Worm (Caenorhabditis elegans): ENCODE results near the gene npax-3.
A peak's percentile ranks its signal among the peaks of the same experiment; 100 is the strongest.

npax-3 gene

ce11 chrIV:10778582-10778981 is 49.4 kb downstream of the npax-3 start:
- no peak for TF ChIP-seq snpc-4 (GFP tag; optimal IDR thresholded peaks at IDR 0.05)
- no peak for TF ChIP-seq snpc-4 (tag; optimal IDR thresholded peaks at IDR 0.05)
- TF ChIP-seq ZK185.1 (tag; optimal IDR thresholded peaks at IDR 0.05; ENCODE audit: poor library complexity, severe bottlenecking): peak; percentile 6
- TF ChIP-seq nhr-120 (GFP tag; IDR thresholded peaks at IDR 0.05): no peak
- no peak for TF ChIP-seq him-1 (tag; optimal IDR thresholded peaks at IDR 0.05)
- TF ChIP-seq nfyb-1 (GFP tag; IDR thresholded peaks at IDR 0.05): peak; percentile 21; the same call in 1 of the 2 replicates
- TF ChIP-seq ztf-26 (tag; optimal IDR thresholded peaks at IDR 0.05): peak; percentile 11
- no peak for TF ChIP-seq K12H6.12 (tag; optimal IDR thresholded peaks at IDR 0.05)

ce11 chrIV:10777600-10777999 is 50.3 kb downstream of the npax-3 start:
- TF ChIP-seq snpc-1.1 (tag; optimal IDR thresholded peaks at IDR 0.05; ENCODE audit: insufficient read depth): no peak
- TF ChIP-seq F52B5.7 (tag; optimal IDR thresholded peaks at IDR 0.05): no peak
- TF ChIP-seq aptf-2 (GFP tag; conservative IDR thresholded peaks at IDR 0.05): no peak
- no peak for TF ChIP-seq dpl-1 (GFP tag; optimal IDR thresholded peaks at IDR 0.05)
- no peak for TF ChIP-seq bed-1 (GFP tag; IDR thresholded peaks at IDR 0.05)
- TF ChIP-seq him-1 (tag; optimal IDR thresholded peaks at IDR 0.05): no peak
- no peak for TF ChIP-seq T26A5.8 (tag; optimal IDR thresholded peaks at IDR 0.05)
- no peak for TF ChIP-seq xnd-1 (tag; optimal IDR thresholded peaks at IDR 0.05)
- TF ChIP-seq lir-1 (GFP tag; conservative IDR thresholded peaks at IDR 0.05): no peak
- no peak for TF ChIP-seq F57C9.4 (tag; optimal IDR thresholded peaks at IDR 0.05)
- TF ChIP-seq nhr-27 (tag; optimal IDR thresholded peaks at IDR 0.05): no peak
- TF ChIP-seq snpc-4 (GFP tag; optimal IDR thresholded peaks at IDR 0.05): no peak
- TF ChIP-seq snpc-4 (tag; optimal IDR thresholded peaks at IDR 0.05): no peak
- TF ChIP-seq ztf-6 (GFP tag; IDR thresholded peaks at IDR 0.05): no peak
- TF ChIP-seq attf-5 (GFP tag; optimal IDR thresholded peaks at IDR 0.05): no peak
- TF ChIP-seq attf-3 (GFP tag; conservative IDR thresholded peaks at IDR 0.05): no peak
- no peak for TF ChIP-seq ets-4 (GFP tag; optimal IDR thresholded peaks at IDR 0.05)
- no peak for TF ChIP-seq cebp-1 (GFP tag; IDR thresholded peaks at IDR 0.05)
- TF ChIP-seq cebp-1 (tag; optimal IDR thresholded peaks at IDR 0.05): no peak
- TF ChIP-seq ztf-22 (GFP tag; optimal IDR thresholded peaks at IDR 0.05): no peak
- no peak for TF ChIP-seq hrde-1 (tag; optimal IDR thresholded peaks at IDR 0.05; ENCODE audit: borderline replicate concordance)
- no peak for TF ChIP-seq somi-1 (GFP tag; optimal IDR thresholded peaks at IDR 0.05)

ce11 chrIV:10777076-10777475 is 50.9 kb downstream of the npax-3 start:
- TF ChIP-seq F57A8.1 (GFP tag; optimal IDR thresholded peaks at IDR 0.05) (peak; percentile 27), madf-6 (GFP tag; IDR thresholded peaks at IDR 0.05) (peak; percentile 10; the same call in 1 of the 2 replicates), K12H6.12 (tag; optimal IDR thresholded peaks at IDR 0.05) (no peak)

Measured in whole organism, young adult.